Fruit fly (Drosophila melanogaster) ovary, adult (tissue): Measurements from ENCODE around the gene ntc.

Source experiments
- CG17801 ChIP-seq: fragments of 200-800 bp; optimal IDR thresholded peaks from 2 replicates; lab custom pipeline; 2019; ENCODE audit warnings: missing biosample characterization, mild to moderate bottlenecking, missing genetic modification characterization, moderate library complexity; ENCODE audit not compliant: partially characterized antibody

ntc gene

DNA sequence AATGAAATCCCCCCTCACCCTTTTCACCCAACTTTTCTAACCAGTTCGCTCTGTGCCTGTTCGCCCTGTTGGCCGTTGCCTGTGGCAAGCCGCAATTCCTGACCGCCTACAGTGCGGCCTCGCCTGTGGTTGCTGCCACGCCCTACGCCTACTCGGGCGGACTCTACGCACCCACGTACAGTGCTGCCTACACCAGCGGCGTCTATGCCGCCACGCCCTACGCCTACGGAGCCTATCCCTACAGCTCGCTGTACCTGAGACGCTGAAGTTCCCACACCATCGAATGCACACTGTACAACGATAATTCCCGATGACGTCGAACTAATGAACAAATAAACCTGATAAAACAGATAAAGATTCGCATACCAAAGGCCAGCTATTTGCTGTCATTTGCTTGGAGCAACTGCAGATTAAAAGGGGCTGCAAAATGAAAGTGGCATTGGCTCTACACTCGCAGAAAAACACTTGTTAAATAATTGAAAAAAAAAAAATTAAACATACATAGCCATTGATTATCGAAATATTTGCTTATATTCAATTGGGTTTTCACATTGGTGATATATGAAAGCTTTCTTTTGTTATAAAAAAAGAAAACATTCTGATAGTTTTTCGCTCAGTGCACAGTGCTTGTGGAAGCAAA is 15.1 kb downstream of the ntc start:
- TF ChIP-seq CG17801 (GFP tag; lab: Kevin White, UChicago) = no peak

DNA sequence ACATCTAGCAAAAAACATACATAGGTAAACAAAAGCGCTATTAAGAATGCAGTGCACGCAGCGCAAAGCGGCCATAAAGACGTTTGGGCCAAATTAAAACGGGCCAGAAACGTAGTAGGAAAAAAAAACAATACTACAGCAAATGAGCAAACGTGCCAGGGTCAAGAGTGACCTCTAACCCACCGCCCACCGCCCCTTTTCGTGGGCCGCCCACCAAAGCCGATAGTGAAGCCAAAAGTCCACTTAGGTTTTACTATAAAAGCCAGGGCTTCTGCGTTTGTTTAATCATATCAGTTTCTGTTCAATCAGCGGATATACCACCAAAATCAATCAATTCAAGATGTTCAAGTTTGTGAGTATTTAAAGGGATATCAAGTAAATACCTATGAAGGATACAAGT is 15.8 kb downstream of the ntc start, which contains the start of gene CG32266:
Gene CG32266 (plus strand): TSS at position 301 of the 400 bp plus-strand sequence.
- no peak for TF ChIP-seq CG17801 (GFP tag; lab: Kevin White, UChicago)

DNA sequence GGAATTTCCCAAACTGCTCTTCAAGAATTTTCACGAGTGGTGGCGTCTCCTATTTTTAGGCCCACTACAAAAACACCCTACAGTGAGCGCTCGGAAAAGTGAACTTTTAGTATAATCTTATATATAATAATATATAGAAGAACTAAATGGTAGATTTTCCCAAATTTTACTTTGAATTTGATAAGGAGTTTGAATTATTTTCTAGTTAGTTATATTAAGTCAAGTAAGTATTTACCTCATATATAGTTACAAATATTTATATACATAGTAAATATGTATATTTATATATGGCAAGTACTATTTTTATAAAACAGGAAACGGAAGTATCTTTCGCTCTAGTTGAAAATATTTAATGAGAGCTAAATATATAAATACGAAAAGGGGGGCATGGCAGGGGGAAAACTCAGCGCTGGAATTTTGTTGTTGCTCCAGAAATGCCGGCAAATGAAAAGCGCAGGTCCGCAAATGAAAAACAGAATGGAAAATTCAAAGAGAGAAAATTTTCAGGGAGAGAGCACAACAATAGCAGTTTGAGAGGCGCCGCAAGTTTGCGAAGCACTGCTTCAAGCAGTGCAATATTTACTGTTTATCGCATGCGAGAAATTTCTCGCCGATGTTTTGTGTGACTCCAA is 17.4 kb downstream of the ntc start:
- TF ChIP-seq CG17801 (GFP tag; lab: Kevin White, UChicago) = no peak

DNA sequence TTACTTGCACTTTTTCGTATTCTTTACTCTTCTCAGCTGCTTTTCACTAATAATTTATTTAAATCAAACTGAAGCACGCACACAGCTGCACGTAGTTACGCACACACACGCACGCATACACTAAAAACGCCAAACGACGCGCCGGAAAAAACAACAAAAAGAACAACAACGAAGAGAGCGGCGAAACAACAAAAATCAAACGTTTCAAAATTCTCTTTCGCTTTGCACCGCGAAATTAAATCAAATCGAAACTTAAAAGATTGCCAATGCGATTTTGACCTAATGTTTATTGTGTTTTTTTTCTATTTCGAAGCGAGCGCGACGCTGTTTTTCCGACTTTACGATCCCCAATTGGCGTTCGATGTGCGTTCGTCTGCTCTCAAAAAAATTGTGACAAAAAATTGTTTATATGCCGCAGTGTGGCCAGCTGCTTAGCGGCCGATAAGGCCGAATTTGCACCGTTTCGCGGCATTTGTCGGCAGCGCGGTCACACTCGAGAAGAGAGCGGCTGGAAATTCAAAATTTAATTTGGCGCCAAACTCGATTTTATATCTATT is 18.6 kb downstream of the ntc start:
- TF ChIP-seq CG17801 (GFP tag; lab: Kevin White, UChicago) = peak; percentile 27

DNA sequence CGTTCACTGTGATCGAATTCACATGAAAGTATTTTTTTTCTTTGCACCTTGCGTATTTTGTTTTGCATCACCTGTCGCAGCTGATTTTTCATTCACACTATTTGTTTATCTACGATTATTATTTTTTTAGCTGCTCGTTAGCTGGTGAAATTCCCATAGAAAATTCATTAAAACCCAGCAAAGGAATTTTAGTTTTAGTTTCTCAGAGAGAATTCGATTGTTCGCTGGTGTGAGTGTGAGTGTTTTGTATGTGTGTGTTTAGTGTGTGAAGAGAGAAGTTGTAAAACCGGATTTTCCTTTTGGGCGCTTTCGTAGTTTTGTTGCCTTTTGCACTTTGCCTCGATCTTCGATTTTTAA is 19.2 kb downstream of the ntc start:
- no peak for TF ChIP-seq CG17801 (GFP tag; lab: Kevin White, UChicago)

dm6 chr3L:3786344-3787076 is 19.7 kb downstream of the ntc start:
- no peak for TF ChIP-seq CG17801 (GFP tag; lab: Kevin White, UChicago)

DNA sequence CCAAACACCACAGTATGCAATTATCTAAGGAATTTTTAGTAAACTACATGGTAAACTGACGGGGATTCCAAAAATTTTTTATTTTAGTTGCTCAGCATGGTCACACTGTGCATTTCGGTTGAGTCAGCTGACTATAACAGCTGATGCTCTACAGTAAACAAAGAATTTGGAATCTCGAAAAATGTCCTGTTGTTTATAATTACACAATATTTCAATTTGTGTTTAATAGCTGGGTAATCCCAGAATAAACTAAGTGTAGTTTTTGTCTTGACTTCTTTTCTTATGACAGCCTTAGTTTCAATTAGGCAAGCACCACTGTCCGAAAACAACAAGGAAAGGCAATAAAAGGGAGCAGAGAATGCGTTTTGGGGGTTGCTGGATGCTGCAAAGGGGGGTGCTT is 20.6 kb downstream of the ntc start:
- TF ChIP-seq CG17801 (GFP tag; lab: Kevin White, UChicago) = no peak

DNA sequence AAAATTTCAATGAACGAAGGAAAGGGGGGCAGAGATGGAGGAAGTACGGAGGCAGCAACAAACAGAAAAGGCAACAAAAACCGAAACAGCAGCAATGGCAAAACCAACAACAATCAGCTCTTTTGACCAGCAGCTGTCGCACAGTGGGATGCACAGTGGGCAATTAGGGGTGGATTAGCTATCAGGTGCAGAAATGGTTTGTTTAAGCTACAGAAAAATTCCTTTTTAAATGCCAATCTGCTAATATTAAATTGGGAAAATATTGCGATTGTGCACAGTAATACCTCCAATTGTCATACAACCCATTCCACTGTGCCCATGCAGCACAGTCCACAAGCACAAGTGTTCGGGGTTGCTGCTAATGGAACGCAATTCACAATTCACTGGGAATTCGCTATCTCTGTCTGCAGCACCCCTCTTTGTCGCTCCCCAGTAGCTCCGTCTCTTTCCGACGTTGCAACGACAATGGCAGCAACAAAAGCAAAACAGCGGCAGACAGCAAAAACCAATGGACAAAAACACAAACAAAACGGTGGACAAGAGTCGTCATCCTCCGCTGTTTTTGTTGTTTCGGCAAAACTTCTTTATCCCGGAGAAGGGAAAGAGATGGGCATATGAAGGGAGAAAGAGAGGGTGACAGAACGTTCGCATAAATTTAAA is 21.1 kb downstream of the ntc start:
- TF ChIP-seq CG17801 (GFP tag; lab: Kevin White, UChicago) = no peak

DNA sequence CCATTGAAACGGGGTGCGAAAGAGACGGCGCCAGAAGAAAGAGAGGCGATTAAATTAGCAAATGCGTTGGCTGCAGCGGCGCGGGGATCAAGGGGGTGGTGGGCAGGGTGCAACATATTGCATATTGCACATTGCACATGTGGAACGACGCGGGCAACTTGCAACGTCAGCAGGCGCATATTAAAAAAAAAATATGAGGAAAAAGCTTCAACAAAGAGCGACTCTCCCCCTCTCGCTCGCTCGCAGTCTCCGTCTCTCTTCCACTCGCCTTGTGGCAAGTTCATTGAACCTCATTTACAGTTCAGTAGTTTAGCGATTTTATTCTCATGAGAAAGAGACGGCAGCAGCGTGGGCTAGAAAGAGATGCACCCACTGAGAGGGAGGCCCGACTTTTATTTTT is 22.3 kb downstream of the ntc start:
- TF ChIP-seq CG17801 (GFP tag; lab: Kevin White, UChicago) = no peak

- no peak for TF ChIP-seq CG17801 (GFP tag; lab: Kevin White, UChicago)
Measured at dm6 chr3L:3783436-3783835, 22.8 kb downstream of the ntc start.

DNA sequence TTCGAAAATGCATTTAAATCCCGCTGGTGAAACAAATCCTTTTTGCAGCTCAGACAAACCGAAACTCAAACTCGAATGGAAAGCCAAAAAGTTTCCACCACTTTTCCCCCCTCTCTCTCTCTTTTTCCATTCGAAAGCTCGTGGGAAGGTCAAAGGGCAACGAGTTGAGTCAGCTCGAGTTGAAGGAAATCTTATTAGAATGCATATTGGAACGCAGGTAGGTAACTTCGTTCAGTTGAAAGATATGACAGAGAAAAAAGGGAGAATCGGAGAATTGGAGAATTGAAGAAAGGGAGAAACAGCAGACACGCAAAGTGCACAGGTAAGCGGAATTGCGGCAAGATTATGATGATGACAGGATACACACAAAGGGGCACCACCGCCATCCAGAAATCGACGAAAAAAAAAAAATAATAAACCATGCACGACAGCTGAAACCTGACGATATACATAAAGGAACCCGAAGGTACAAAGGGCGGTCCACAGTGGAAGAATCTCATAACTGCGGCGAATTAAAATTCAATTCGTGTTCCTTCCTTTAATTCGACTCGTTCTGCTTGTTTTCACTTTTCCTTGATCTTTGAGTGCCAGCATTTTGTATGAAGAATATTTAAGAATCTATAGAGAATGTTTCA is 23.6 kb downstream of the ntc start:
- TF ChIP-seq CG17801 (GFP tag; lab: Kevin White, UChicago) = no peak

dm6 chr3L:3778463-3778862 is 27.8 kb downstream of the ntc start:
- no peak for TF ChIP-seq CG17801 (GFP tag; lab: Kevin White, UChicago)

DNA sequence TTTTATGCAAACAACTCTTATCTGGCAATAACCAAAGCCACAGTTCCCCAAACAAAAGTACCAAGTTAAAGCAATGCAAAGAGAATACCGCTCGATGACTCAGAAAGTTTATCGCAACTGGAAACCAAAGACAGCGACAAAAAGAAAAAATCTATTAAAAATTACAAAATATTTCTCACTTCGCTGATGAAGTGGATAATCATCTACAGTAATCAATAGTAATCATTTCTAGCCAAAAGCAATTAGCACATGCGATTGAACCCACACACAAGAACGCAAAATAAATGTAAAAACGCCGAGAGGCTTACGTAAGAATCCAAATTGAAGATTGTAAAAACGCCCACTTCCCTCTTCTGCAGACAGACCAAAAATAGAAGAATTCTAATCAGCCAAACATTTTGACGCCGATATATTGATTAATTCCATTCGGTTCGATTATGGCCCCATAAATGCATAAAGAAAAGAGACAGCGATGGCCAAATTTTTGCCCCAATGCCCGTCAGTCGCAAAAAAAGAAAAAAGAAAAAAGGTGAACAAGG is 29.6 kb downstream of the ntc start:
- TF ChIP-seq CG17801 (GFP tag; lab: Kevin White, UChicago) = no peak

dm6 chr3L:3773317-3773716 is 32.9 kb downstream of the ntc start:
- TF ChIP-seq CG17801 (GFP tag; lab: Kevin White, UChicago) = no peak
